Worm (Caenorhabditis elegans): Measurements from ENCODE around the gene C55A1.7.

- no peak for TF ChIP-seq him-1 (tag; optimal IDR thresholded peaks at IDR 0.05)
- TF ChIP-seq dao-5 (tag; optimal IDR thresholded peaks at IDR 0.05) = no peak
- no peak for TF ChIP-seq W03F9.2 (tag; optimal IDR thresholded peaks at IDR 0.05)
Observed at ce11 chrV:15629543-15629942, 17.9 kb downstream of the C55A1.7 start, which contains the start of gene str-248.
